Fruit fly (Drosophila melanogaster): Measurements from ENCODE around the gene CG1265.

CG1265 gene

dm6 chr3L:4239442-4240322, 14.9 kb upstream of the CG1265 start, which contains the start of gene Sqor (continued):
- TF ChIP-seq slp2 (GFP tag; optimal IDR thresholded peaks at IDR 0.05): peak; percentile 86
- peak; percentile 68 for TF ChIP-seq Nf-YB (GFP tag; optimal IDR thresholded peaks at IDR 0.05)
- TF ChIP-seq ken (GFP tag; IDR thresholded peaks at IDR 0.05): peak; percentile 57
- peak; percentile 85 for TF ChIP-seq CG9437 (GFP tag; optimal IDR thresholded peaks at IDR 0.05)
- peak; percentile 83 for TF ChIP-seq CG17385 (GFP tag; optimal IDR thresholded peaks at IDR 0.05)
- TF ChIP-seq wdn (GFP tag; IDR thresholded peaks at IDR 0.05): peak; percentile 70
- TF ChIP-seq az2 (GFP tag; optimal IDR thresholded peaks at IDR 0.05): peak; percentile 72
- TF ChIP-seq CG7745 (tag; optimal IDR thresholded peaks at IDR 0.05): no peak
- peak; percentile 36; the same call in 1 of the 2 replicates for TF ChIP-seq Bgb (GFP tag; IDR thresholded peaks at IDR 0.05; ENCODE audit: partially characterized antibody)
- peak; percentile 43; the same call in 1 of the 2 replicates for TF ChIP-seq ro (GFP tag; IDR thresholded peaks at IDR 0.05)
- TF ChIP-seq CG8388 (GFP tag; optimal IDR thresholded peaks at IDR 0.05): peak; percentile 68
- TF ChIP-seq ham (GFP tag; IDR thresholded peaks at IDR 0.05): peak; percentile 70; the same call in 1 of the 2 replicates
- TF ChIP-seq CG13894 (tag; optimal IDR thresholded peaks at IDR 0.05): peak; percentile 85
- TF ChIP-seq her (GFP tag; optimal IDR thresholded peaks at IDR 0.05): peak; percentile 86
- TF ChIP-seq CG4730 (GFP tag; IDR thresholded peaks at IDR 0.05): peak; percentile 76
- TF ChIP-seq z (GFP tag; IDR thresholded peaks at IDR 0.05): no peak
- peak; percentile 78 for TF ChIP-seq CG15601 (tag; optimal IDR thresholded peaks at IDR 0.05)
- no peak for TF ChIP-seq sna (GFP tag; IDR thresholded peaks at IDR 0.05; ENCODE audit: partially characterized antibody)
- TF ChIP-seq gce (GFP tag; IDR thresholded peaks at IDR 0.05): peak; percentile 55; the same call in 1 of the 3 replicates
- TF ChIP-seq sqz (GFP tag; optimal IDR thresholded peaks at IDR 0.05): peak; percentile 74
- peak; percentile 65 for TF ChIP-seq gcm2 (GFP tag; optimal IDR thresholded peaks at IDR 0.05)
- TF ChIP-seq scrt (GFP tag; optimal IDR thresholded peaks at IDR 0.05): peak; percentile 91
- peak; percentile 80 for TF ChIP-seq CG14441 (GFP tag; IDR thresholded peaks at IDR 0.05)
- no peak for TF ChIP-seq ato (GFP tag; IDR thresholded peaks at IDR 0.05; ENCODE audit: partially characterized antibody)
- TF ChIP-seq dm (GFP tag; optimal IDR thresholded peaks at IDR 0.05): peak; percentile 74
- 0 out of 2 replicates have a peak, but pooled peaks have one; percentile 35 for TF ChIP-seq Taf1 (GFP tag; IDR thresholded peaks at IDR 0.05)
- peak; percentile 29 for TF ChIP-seq CG13123 (GFP tag; optimal IDR thresholded peaks at IDR 0.05)
- peak; percentile 77 for TF ChIP-seq lmd (GFP tag; IDR thresholded peaks at IDR 0.05)
- TF ChIP-seq zfh1 (GFP tag; IDR thresholded peaks at IDR 0.05): peak; percentile 66; the same call in 2 of the 3 replicates
- TF ChIP-seq E2f1 (GFP tag; IDR thresholded peaks at IDR 0.05): peak; percentile 76
- TF ChIP-seq CG9817 (tag; optimal IDR thresholded peaks at IDR 0.05): peak; percentile 81
- no peak for TF ChIP-seq Doc3 (GFP tag; IDR thresholded peaks at IDR 0.05; ENCODE audit: partially characterized antibody)
- TF ChIP-seq CG9609 (GFP tag; optimal IDR thresholded peaks at IDR 0.05): peak; percentile 89
- TF ChIP-seq CG4404 (GFP tag; IDR thresholded peaks at IDR 0.05): peak; percentile 46
- peak; percentile 89 for TF ChIP-seq CG1603 (tag; optimal IDR thresholded peaks at IDR 0.05)
- TF ChIP-seq corto (GFP tag; optimal IDR thresholded peaks at IDR 0.05): peak; percentile 83
- TF ChIP-seq CG4424 (GFP tag; optimal IDR thresholded peaks at IDR 0.05): peak; percentile 66
- peak; percentile 31 for TF ChIP-seq CG15696 (tag; optimal IDR thresholded peaks at IDR 0.05)
- TF ChIP-seq wor (GFP tag; IDR thresholded peaks at IDR 0.05): peak; percentile 70
- peak; percentile 66 to 93 for TF ChIP-seq bsh (GFP tag; optimal IDR thresholded peaks at IDR 0.05)
- TF ChIP-seq nom (GFP tag; optimal IDR thresholded peaks at IDR 0.05): peak; percentile 91
- peak; percentile 17 for TF ChIP-seq CG8359 (GFP tag; optimal IDR thresholded peaks at IDR 0.05; ENCODE audit: borderline replicate concordance)
- TF ChIP-seq Dad (GFP tag; optimal IDR thresholded peaks at IDR 0.05): peak; percentile 77
- peak; percentile 87 for TF ChIP-seq HmgZ (tag; optimal IDR thresholded peaks at IDR 0.05)
- no peak; the same call in none of the 2 replicates for TF ChIP-seq peb (GFP tag; IDR thresholded peaks at IDR 0.05)
- no peak for TF ChIP-seq CG2129 (GFP tag; IDR thresholded peaks at IDR 0.05; ENCODE audit: partially characterized antibody)
- TF ChIP-seq wek (GFP tag; optimal IDR thresholded peaks at IDR 0.05): peak; percentile 58
